3 fruit fly cellular contexts compared by ENCODE assay signal in genomic region chr3L:606490-607327, dm6.
A peak's percentile ranks its signal among the peaks of the same experiment; 100 is the strongest.
TF ChIP-seq lines count a peak whose summit lies in the region.

Gene Reg-2, minus strand, starts transcription at chr3L:606569.

TF ChIP-seq in whole organism, adult, 20 proteins besides CTCF, POLR2A, EP300 and RAD21 (continued from another document):
- TF ChIP-seq cic (GFP tag; optimal IDR thresholded peaks at IDR 0.05; lab: Kevin White, UChicago) (peak; percentile 83), CG1620 (GFP tag; optimal IDR thresholded peaks at IDR 0.05; lab: Kevin White, UChicago) (peak; percentile 55)

TF ChIP-seq in whole organism, embryonic, 481 proteins besides CTCF, POLR2A, EP300 and RAD21 (continued from another document and continues in another):
- TF ChIP-seq zfh2 (GFP tag; optimal IDR thresholded peaks at IDR 0.05; lab: Kevin White, UChicago) (no peak), cg (GFP tag; optimal IDR thresholded peaks at IDR 0.05; lab: Kevin White, UChicago) (peak; percentile 18), CG17186 (GFP tag; optimal IDR thresholded peaks at IDR 0.05; lab: Kevin White, UChicago) (no peak), sens-2 (GFP tag; IDR thresholded peaks at IDR 0.05; lab: Robert Waterston, UW) (peak; percentile 80), ftz-f1 (GFP tag; optimal IDR thresholded peaks at IDR 0.05; lab: Kevin White, UChicago) (peak; percentile 63), CG9437 (GFP tag; optimal IDR thresholded peaks at IDR 0.05; lab: Kevin White, UChicago) (no peak), Dad (GFP tag; optimal IDR thresholded peaks at IDR 0.05; lab: Kevin White, UChicago) (no peak), CG17568 (GFP tag; optimal IDR thresholded peaks at IDR 0.05; lab: Kevin White, UChicago) (no peak), CG30403 (GFP tag; optimal IDR thresholded peaks at IDR 0.05; lab: Kevin White, UChicago) (peak; percentile 24), CG7372 (GFP tag; IDR thresholded peaks at IDR 0.05; lab: Robert Waterston, UW) (0 out of 2 replicates have a peak, but pooled peaks have one; percentile 15), sna (GFP tag; IDR thresholded peaks at IDR 0.05; lab: Robert Waterston, UW; ENCODE audit: partially characterized antibody) (no peak), CG43689 (GFP tag; IDR thresholded peaks at IDR 0.05; lab: Robert Waterston, UW) (no peak), onecut (GFP tag; IDR thresholded peaks at IDR 0.05; lab: Robert Waterston, UW) (peak; percentile 13; the same call in 1 of the 2 replicates), CG9876 (GFP tag; optimal IDR thresholded peaks at IDR 0.05; lab: Kevin White, UChicago) (no peak), vfl (GFP tag; optimal IDR thresholded peaks at IDR 0.05; lab: Kevin White, UChicago) (no peak), CkIIα-i1 (GFP tag; IDR thresholded peaks at IDR 0.05; lab: Robert Waterston, UW) (no peak), wek (GFP tag; optimal IDR thresholded peaks at IDR 0.05; lab: Kevin White, UChicago) (peak; percentile 40), Gsc (GFP tag; IDR thresholded peaks at IDR 0.05; lab: Robert Waterston, UW) (no peak), knrl (GFP tag; IDR thresholded peaks at IDR 0.05; lab: Robert Waterston, UW; ENCODE audit: partially characterized antibody) (no peak), CG17328 (GFP tag; IDR thresholded peaks at IDR 0.05; lab: Robert Waterston, UW) (no peak), CG14710 (tag; optimal IDR thresholded peaks at IDR 0.05; lab: Kevin White, UChicago) (peak; percentile 42), CG12219 (GFP tag; optimal IDR thresholded peaks at IDR 0.05; lab: Kevin White, UChicago) (no peak), CG31365 (tag; optimal IDR thresholded peaks at IDR 0.05; lab: Kevin White, UChicago) (no peak), CG18262 (tag; optimal IDR thresholded peaks at IDR 0.05; lab: Kevin White, UChicago) (no peak), Eip74EF (GFP tag; optimal IDR thresholded peaks at IDR 0.05; lab: Kevin White, UChicago) (no peak), CG1647 (GFP tag; optimal IDR thresholded peaks at IDR 0.05; lab: Kevin White, UChicago) (no peak), cato (GFP tag; optimal IDR thresholded peaks at IDR 0.05; lab: Kevin White, UChicago; ENCODE audit: borderline replicate concordance) (no peak), Rx (GFP tag; IDR thresholded peaks at IDR 0.05; lab: Robert Waterston, UW) (no peak), CG33557 (GFP tag; optimal IDR thresholded peaks at IDR 0.05; lab: Kevin White, UChicago) (no peak), CG11398 (GFP tag; optimal IDR thresholded peaks at IDR 0.05; lab: Kevin White, UChicago) (no peak), Lim3 (GFP tag; IDR thresholded peaks at IDR 0.05; lab: Robert Waterston, UW) (no peak), CG2199 (GFP tag; IDR thresholded peaks at IDR 0.05; lab: Robert Waterston, UW) (no peak), Fer3 (tag; optimal IDR thresholded peaks at IDR 0.05; lab: Kevin White, UChicago) (no peak), crp (GFP tag; optimal IDR thresholded peaks at IDR 0.05; lab: Kevin White, UChicago) (no peak), stwl (tag; optimal IDR thresholded peaks at IDR 0.05; lab: Kevin White, UChicago) (peak; percentile 13), CG10147 (GFP tag; optimal IDR thresholded peaks at IDR 0.05; lab: Kevin White, UChicago) (no peak), chn (GFP tag; optimal IDR thresholded peaks at IDR 0.05; lab: Kevin White, UChicago) (no peak), kah (GFP tag; optimal IDR thresholded peaks at IDR 0.05; lab: Kevin White, UChicago) (no peak), Myb (GFP tag; optimal IDR thresholded peaks at IDR 0.05; lab: Kevin White, UChicago) (peak; percentile 25), sima (GFP tag; optimal IDR thresholded peaks at IDR 0.05; lab: Kevin White, UChicago) (no peak), CG15479 (GFP tag; optimal IDR thresholded peaks at IDR 0.05; lab: Kevin White, UChicago) (peak; percentile 49), CG12769 (tag; optimal IDR thresholded peaks at IDR 0.05; lab: Kevin White, UChicago) (peak; percentile 26), CG14860 (GFP tag; IDR thresholded peaks at IDR 0.05; lab: Robert Waterston, UW; ENCODE audit: partially characterized antibody) (no peak), CG3838 (GFP tag; optimal IDR thresholded peaks at IDR 0.05; lab: Kevin White, UChicago) (no peak), Sin3A (optimal IDR thresholded peaks at IDR 0.05; lab: Kevin White, UChicago) (no peak), CG12104 (GFP tag; optimal IDR thresholded peaks at IDR 0.05; lab: Kevin White, UChicago) (no peak), Meics (GFP tag; optimal IDR thresholded peaks at IDR 0.05; lab: Kevin White, UChicago) (peak; percentile 12), Hsf (GFP tag; optimal IDR thresholded peaks at IDR 0.05; lab: Kevin White, UChicago) (no peak), Aef1 (GFP tag; IDR thresholded peaks at IDR 0.05; lab: Robert Waterston, UW) (no peak), CG5953 (GFP tag; IDR thresholded peaks at IDR 0.05; lab: Robert Waterston, UW) (no peak), CG6813 (GFP tag; optimal IDR thresholded peaks at IDR 0.05; lab: Kevin White, UChicago) (no peak), ap (GFP tag; IDR thresholded peaks at IDR 0.05; lab: Robert Waterston, UW) (no peak), CG31224 (GFP tag; IDR thresholded peaks at IDR 0.05; lab: Robert Waterston, UW) (no peak), CG34376 (GFP tag; optimal IDR thresholded peaks at IDR 0.05; lab: Kevin White, UChicago) (peak; percentile 99), Jarid2 (GFP tag; optimal IDR thresholded peaks at IDR 0.05; lab: Kevin White, UChicago) (no peak), Doc3 (GFP tag; IDR thresholded peaks at IDR 0.05; lab: Robert Waterston, UW; ENCODE audit: partially characterized antibody) (no peak), gt (GFP tag; IDR thresholded peaks at IDR 0.05; lab: Robert Waterston, UW) (no peak), MTF-1 (GFP tag; optimal IDR thresholded peaks at IDR 0.05; lab: Kevin White, UChicago; ENCODE audit: borderline replicate concordance) (no peak), Ets65A (GFP tag; lab: Kevin White, UChicago) (peak; percentile 29), croc (GFP tag; conservative IDR thresholded peaks at IDR 0.05; lab: Robert Waterston, UW) (no peak), CG2202 (tag; optimal IDR thresholded peaks at IDR 0.05; lab: Kevin White, UChicago) (no peak), ac (GFP tag; optimal IDR thresholded peaks at IDR 0.05; lab: Kevin White, UChicago) (no peak), gcm (GFP tag; optimal IDR thresholded peaks at IDR 0.05; lab: Kevin White, UChicago) (no peak), grn (GFP tag; optimal IDR thresholded peaks at IDR 0.05; lab: Kevin White, UChicago) (peak; percentile 97), CG17359 (tag; optimal IDR thresholded peaks at IDR 0.05; lab: Kevin White, UChicago) (peak; percentile 18), Hr3 (GFP tag; optimal IDR thresholded peaks at IDR 0.05; lab: Kevin White, UChicago) (peak; percentile 33), Opbp (GFP tag; IDR thresholded peaks at IDR 0.05; lab: Robert Waterston, UW; ENCODE audit: partially characterized antibody) (no peak)

TF ChIP-seq in whole organism, prepupa, 60 proteins besides CTCF, POLR2A, EP300 and RAD21 (continued from another document):
- TF ChIP-seq CG31627 (GFP tag; optimal IDR thresholded peaks at IDR 0.05; lab: Kevin White, UChicago) (peak; percentile 14), CG11902 (GFP tag; optimal IDR thresholded peaks at IDR 0.05; lab: Kevin White, UChicago) (no peak), achi (GFP tag; optimal IDR thresholded peaks at IDR 0.05; lab: Kevin White, UChicago) (no peak), dac (GFP tag; optimal IDR thresholded peaks at IDR 0.05; lab: Kevin White, UChicago) (no peak), net (GFP tag; optimal IDR thresholded peaks at IDR 0.05; lab: Kevin White, UChicago) (no peak), Ets96B (tag; optimal IDR thresholded peaks at IDR 0.05; lab: Kevin White, UChicago) (no peak), CG3032 (tag; optimal IDR thresholded peaks at IDR 0.05; lab: Kevin White, UChicago) (no peak), CG7368 (GFP tag; optimal IDR thresholded peaks at IDR 0.05; lab: Kevin White, UChicago) (no peak), esn (GFP tag; optimal IDR thresholded peaks at IDR 0.05; lab: Kevin White, UChicago) (peak; percentile 12), CG8632 (GFP tag; optimal IDR thresholded peaks at IDR 0.05; lab: Kevin White, UChicago) (no peak), dsx (GFP tag; optimal IDR thresholded peaks at IDR 0.05; lab: Kevin White, UChicago; ENCODE audit: poor library complexity, severe bottlenecking) (peak; percentile 88), CG6854 (GFP tag; optimal IDR thresholded peaks at IDR 0.05; lab: Kevin White, UChicago) (peak; percentile 9), svp (GFP tag; lab: Kevin White, UChicago) (peak; percentile 94), eg (GFP tag; IDR thresholded peaks at IDR 0.05; lab: Robert Waterston, UW) (no peak), CG4318 (GFP tag; optimal IDR thresholded peaks at IDR 0.05; lab: Kevin White, UChicago) (no peak), CG34406 (GFP tag; optimal IDR thresholded peaks at IDR 0.05; lab: Kevin White, UChicago) (no peak), Ets21C (GFP tag; optimal IDR thresholded peaks at IDR 0.05; lab: Kevin White, UChicago) (no peak), CG9139 (GFP tag; optimal IDR thresholded peaks at IDR 0.05; lab: Kevin White, UChicago) (no peak), CG6163 (GFP tag; IDR thresholded peaks at IDR 0.05; lab: Robert Waterston, UW) (no peak), Blimp-1 (GFP tag; optimal IDR thresholded peaks at IDR 0.05; lab: Kevin White, UChicago) (no peak), CG11762 (GFP tag; optimal IDR thresholded peaks at IDR 0.05; lab: Kevin White, UChicago; ENCODE audit: insufficient read depth) (no peak), fkh (GFP tag; optimal IDR thresholded peaks at IDR 0.05; lab: Kevin White, UChicago) (peak; percentile 74), CG6808 (GFP tag; optimal IDR thresholded peaks at IDR 0.05; lab: Kevin White, UChicago) (no peak), CG6276 (GFP tag; optimal IDR thresholded peaks at IDR 0.05; lab: Kevin White, UChicago) (no peak), Met (GFP tag; optimal IDR thresholded peaks at IDR 0.05; lab: Kevin White, UChicago) (peak; percentile 14), ss (GFP tag; optimal IDR thresholded peaks at IDR 0.05; lab: Kevin White, UChicago) (peak; percentile 15 to 25), Eip93F (GFP tag; optimal IDR thresholded peaks at IDR 0.05; lab: Kevin White, UChicago) (no peak), Smox (GFP tag; optimal IDR thresholded peaks at IDR 0.05; lab: Kevin White, UChicago) (no peak), cyc (GFP tag; optimal IDR thresholded peaks at IDR 0.05; lab: Kevin White, UChicago) (no peak)
